Fruit fly (Drosophila melanogaster) whole organism, pupa: ENCODE measurements around the gene CG42820.

Source experiments
- CG13204 ChIP-seq: fragments of 200-800 bp; sonication (Bioruptor generic); optimal IDR thresholded peaks from 2 replicates; lab custom pipeline; 2018; ENCODE audit warnings: missing biosample characterization, mild to moderate bottlenecking, missing genetic modification characterization, moderate library complexity
- CG17806 ChIP-seq: fragments of 200-800 bp; sonication (Bioruptor generic); optimal IDR thresholded peaks from 2 replicates; lab custom pipeline; 2018; ENCODE audit warnings: missing biosample characterization, mild to moderate bottlenecking, missing genetic modification characterization, moderate library complexity
- CG4496 ChIP-seq: fragments of 200-800 bp; sonication (Bioruptor generic); IDR thresholded peaks from 3 replicates; pipeline ENCODE4 v1.3.6; 2022; ENCODE audit warnings: missing biosample characterization, missing genetic modification characterization
- CG8159 ChIP-seq: fragments of 200-800 bp; sonication (Bioruptor generic); optimal IDR thresholded peaks from 3 replicates; lab custom pipeline; 2018; ENCODE audit warnings: missing biosample characterization, mild to moderate bottlenecking, missing genetic modification characterization, moderate library complexity
- Snoo ChIP-seq: fragments of 200-800 bp; sonication (Bioruptor generic); optimal IDR thresholded peaks from 3 replicates; lab custom pipeline; 2017; ENCODE audit warnings: missing biosample characterization, mild to moderate bottlenecking, missing genetic modification characterization, inconsistent platforms
- gl ChIP-seq: fragments of 200-800 bp; sonication (Bioruptor generic); optimal IDR thresholded peaks from 2 replicates; lab custom pipeline; 2018; ENCODE audit warnings: missing biosample characterization, mild to moderate bottlenecking, missing genetic modification characterization

- no peak for TF ChIP-seq CG17806
- TF ChIP-seq CG8159 (tag; lab: Kevin White, UChicago) = no peak
- peak; percentile 18 for TF ChIP-seq CG13204
- peak; percentile 44 for TF ChIP-seq gl (tag; lab: Kevin White, UChicago)
- no peak for TF ChIP-seq CG4496 (GFP tag; lab: Robert Waterston, UW)
- no peak for TF ChIP-seq Snoo (tag; lab: Kevin White, UChicago)
Observed at dm6 chr2L:8418113-8418885, 26.1 kb upstream of the CG42820 start.
